Worm (Caenorhabditis elegans): ENCODE results near the gene dct-16.

The dct-16 gene

ce11 chrV:20476981-20477380 lies 21.9 kb downstream of the dct-16 start:
- TF ChIP-seq nhr-84 (tag; optimal IDR thresholded peaks at IDR 0.05) = no peak
- no peak for TF ChIP-seq nhr-77 (tag; optimal IDR thresholded peaks at IDR 0.05)
- TF ChIP-seq isw-1 (GFP tag; IDR thresholded peaks at IDR 0.05) = peak; percentile 17
- TF ChIP-seq pax-3 (tag; optimal IDR thresholded peaks at IDR 0.05) = no peak
- no peak for TF ChIP-seq zip-4 (GFP tag; optimal IDR thresholded peaks at IDR 0.05)
- no peak for TF ChIP-seq sup-37 (GFP tag; optimal IDR thresholded peaks at IDR 0.05)
- no peak for TF ChIP-seq efl-3 (GFP tag; optimal IDR thresholded peaks at IDR 0.05)
- peak in 1 of 6 experiments; percentile 41 for TF ChIP-seq elt-3 (tag; optimal IDR thresholded peaks at IDR 0.05)
- TF ChIP-seq vab-15 (tag; optimal IDR thresholded peaks at IDR 0.05) = no peak
- TF ChIP-seq lin-13 (GFP tag; optimal IDR thresholded peaks at IDR 0.05) = no peak
- no peak for TF ChIP-seq aly-2 (tag; optimal IDR thresholded peaks at IDR 0.05)
- TF ChIP-seq F16B12.6 (tag; optimal IDR thresholded peaks at IDR 0.05) = peak; percentile 84
- no peak for TF ChIP-seq ztf-11 (tag; optimal IDR thresholded peaks at IDR 0.05)
- TF ChIP-seq ceh-63 (GFP tag; optimal IDR thresholded peaks at IDR 0.05) = no peak
- TF ChIP-seq lsy-2 (tag; optimal IDR thresholded peaks at IDR 0.05) = peak; percentile 42 to 51
- no peak for TF ChIP-seq zag-1 (tag; optimal IDR thresholded peaks at IDR 0.05)
- TF ChIP-seq nhr-90 (tag; optimal IDR thresholded peaks at IDR 0.05; ENCODE audit: poor library complexity) = no peak
- no peak for TF ChIP-seq C16A3.4 (tag; optimal IDR thresholded peaks at IDR 0.05)
- no peak for TF ChIP-seq C04F5.9 (tag; optimal IDR thresholded peaks at IDR 0.05)
- TF ChIP-seq mdl-1 (tag; optimal IDR thresholded peaks at IDR 0.05) = no peak
- TF ChIP-seq unc-98 (GFP tag; IDR thresholded peaks at IDR 0.05) = no peak
- peak; percentile 21 for TF ChIP-seq rnt-1 (tag; optimal IDR thresholded peaks at IDR 0.05)
- TF ChIP-seq alr-1 (tag; optimal IDR thresholded peaks at IDR 0.05; ENCODE audit: borderline replicate concordance) = no peak
- no peak for TF ChIP-seq tlp-1 (tag; optimal IDR thresholded peaks at IDR 0.05)
- peak; percentile 3 to 7 (median 5) for TF ChIP-seq ceh-82 (tag; optimal IDR thresholded peaks at IDR 0.05)
- TF ChIP-seq skn-1 (tag; optimal IDR thresholded peaks at IDR 0.05) = no peak
- no peak for TF ChIP-seq hlh-4 (tag; optimal IDR thresholded peaks at IDR 0.05)
- TF ChIP-seq egl-13 (tag; optimal IDR thresholded peaks at IDR 0.05) = no peak
- no peak for TF ChIP-seq lin-39 (tag; optimal IDR thresholded peaks at IDR 0.05)
- no peak for TF ChIP-seq lin-14 (GFP tag; optimal IDR thresholded peaks at IDR 0.05)
- no peak for TF ChIP-seq jun-1 (tag; optimal IDR thresholded peaks at IDR 0.05)
- TF ChIP-seq nhr-19 (GFP tag; conservative IDR thresholded peaks at IDR 0.05) = no peak
- peak; percentile 23 to 51 for TF ChIP-seq efl-1 (optimal IDR thresholded peaks at IDR 0.05)
- TF ChIP-seq efl-1 (GFP tag; optimal IDR thresholded peaks at IDR 0.05 in 1 of 2) = peak; percentile 34 to 92
- TF ChIP-seq xbp-1 (tag; optimal IDR thresholded peaks at IDR 0.05) = peak; percentile 23
- TF ChIP-seq hlh-17 (GFP tag; optimal IDR thresholded peaks at IDR 0.05; ENCODE audit: borderline replicate concordance) = no peak
- TF ChIP-seq snpc-4 (tag; optimal IDR thresholded peaks at IDR 0.05) = no peak
- TF ChIP-seq pag-3 (tag; optimal IDR thresholded peaks at IDR 0.05; ENCODE audit: borderline replicate concordance, insufficient read depth) = no peak
- no peak for TF ChIP-seq ets-5 (GFP tag; IDR thresholded peaks at IDR 0.05)
- no peak for TF ChIP-seq aha-1 (tag; optimal IDR thresholded peaks at IDR 0.05)
- TF ChIP-seq ceh-8 (GFP tag; optimal IDR thresholded peaks at IDR 0.05) = no peak
- TF ChIP-seq fkh-8 (tag; optimal IDR thresholded peaks at IDR 0.05) = no peak
- TF ChIP-seq fkh-4 (tag; optimal IDR thresholded peaks at IDR 0.05; ENCODE audit: borderline replicate concordance) = no peak
- TF ChIP-seq snu-23 (GFP tag; optimal IDR thresholded peaks at IDR 0.05) = peak; percentile 38
- TF ChIP-seq nhr-20 (tag; optimal IDR thresholded peaks at IDR 0.05) = no peak
- TF ChIP-seq mef-2 (tag; optimal IDR thresholded peaks at IDR 0.05) = no peak
- TF ChIP-seq egl-27 (tag; optimal IDR thresholded peaks at IDR 0.05) = no peak
- no peak for TF ChIP-seq lin-15B (tag; optimal IDR thresholded peaks at IDR 0.05)
- no peak for TF ChIP-seq unc-62 (GFP tag; optimal IDR thresholded peaks at IDR 0.05)
- no peak for TF ChIP-seq sptf-1 (tag; optimal IDR thresholded peaks at IDR 0.05)
- no peak for TF ChIP-seq ceh-90 (tag; optimal IDR thresholded peaks at IDR 0.05)
- TF ChIP-seq unc-130 (tag; optimal IDR thresholded peaks at IDR 0.05) = no peak
- TF ChIP-seq unc-86 (tag; optimal IDR thresholded peaks at IDR 0.05) = no peak
